Fruit fly (Drosophila melanogaster): ENCODE measurements around the gene CG12170.

CG12170 gene

dm6 chr3R:5624115-5624878 lies 12.7 kb upstream of the CG12170 start, which contains the start of the genes Dph4, Spec2 and RpL13A (continued):
- TF ChIP-seq schlank (tag; optimal IDR thresholded peaks at IDR 0.05) (peak; percentile 95), pan (optimal IDR thresholded peaks at IDR 0.05) (no peak), pan (GFP tag; optimal IDR thresholded peaks at IDR 0.05 in 1 of 2, IDR thresholded peaks at IDR 0.05 in 1 of 2) (no peak), mld (GFP tag; IDR thresholded peaks at IDR 0.05; ENCODE audit: partially characterized antibody) (no peak), Sry-β (GFP tag; optimal IDR thresholded peaks at IDR 0.05) (peak; percentile 70), Deaf1 (tag; optimal IDR thresholded peaks at IDR 0.05) (peak; percentile 69), CG8765 (GFP tag; IDR thresholded peaks at IDR 0.05) (no peak), usp (GFP tag; optimal IDR thresholded peaks at IDR 0.05) (no peak), CG11085 (GFP tag; IDR thresholded peaks at IDR 0.05) (no peak), CG10147 (GFP tag; optimal IDR thresholded peaks at IDR 0.05) (peak; percentile 87), Camta (GFP tag; optimal IDR thresholded peaks at IDR 0.05) (peak; percentile 94), Myb (GFP tag; optimal IDR thresholded peaks at IDR 0.05) (peak; percentile 86), seq (GFP tag; IDR thresholded peaks at IDR 0.05) (no peak), da (GFP tag; optimal IDR thresholded peaks at IDR 0.05) (peak; percentile 82), slbo (GFP tag; IDR thresholded peaks at IDR 0.05) (no peak), CG10565 (GFP tag; optimal IDR thresholded peaks at IDR 0.05) (peak; percentile 68), CG13424 (tag; optimal IDR thresholded peaks at IDR 0.05) (peak; percentile 72), CG17829 (tag; optimal IDR thresholded peaks at IDR 0.05) (peak; percentile 91), ERR (GFP tag; optimal IDR thresholded peaks at IDR 0.05) (peak; percentile 81), crp (GFP tag; optimal IDR thresholded peaks at IDR 0.05) (peak in 1 of 2 experiments; percentile 67), Hsf (GFP tag; optimal IDR thresholded peaks at IDR 0.05) (peak; percentile 87), pita (GFP tag; optimal IDR thresholded peaks at IDR 0.05) (peak; percentile 87), amos (GFP tag; IDR thresholded peaks at IDR 0.05; ENCODE audit: partially characterized antibody) (no peak), CoRest (tag; optimal IDR thresholded peaks at IDR 0.05) (peak; percentile 82), CG6689 (GFP tag; IDR thresholded peaks at IDR 0.05) (no peak), Hr78 (GFP tag; optimal IDR thresholded peaks at IDR 0.05) (peak in 1 of 2 experiments; percentile 52), sr (GFP tag; IDR thresholded peaks at IDR 0.05) (no peak), fd64A (GFP tag; optimal IDR thresholded peaks at IDR 0.05) (peak; percentile 95), Hr39 (optimal IDR thresholded peaks at IDR 0.05) (no peak), CG33213 (GFP tag; optimal IDR thresholded peaks at IDR 0.05) (peak; percentile 98), cato (GFP tag; optimal IDR thresholded peaks at IDR 0.05; ENCODE audit: borderline replicate concordance) (peak; percentile 76), Sox100B (GFP tag; optimal IDR thresholded peaks at IDR 0.05) (peak; percentile 90), CG1233 (GFP tag; optimal IDR thresholded peaks at IDR 0.05) (peak; percentile 96), Tbp (GFP tag; optimal IDR thresholded peaks at IDR 0.05) (peak; percentile 52), CG11504 (tag; optimal IDR thresholded peaks at IDR 0.05) (no peak), ase (GFP tag; IDR thresholded peaks at IDR 0.05) (no peak), Spps (tag; optimal IDR thresholded peaks at IDR 0.05) (peak; percentile 62), wek (GFP tag; optimal IDR thresholded peaks at IDR 0.05) (peak; percentile 95), stwl (tag; optimal IDR thresholded peaks at IDR 0.05) (peak; percentile 75), dan (GFP tag; IDR thresholded peaks at IDR 0.05) (no peak), CG8388 (GFP tag; optimal IDR thresholded peaks at IDR 0.05) (peak; percentile 85), CG15269 (tag; optimal IDR thresholded peaks at IDR 0.05) (peak; percentile 82), vvl (GFP tag; IDR thresholded peaks at IDR 0.05) (no peak), esg (GFP tag; conservative IDR thresholded peaks at IDR 0.05) (no peak), Lim3 (GFP tag; IDR thresholded peaks at IDR 0.05) (no peak), CG10366 (GFP tag; IDR thresholded peaks at IDR 0.05) (no peak), gem (tag; optimal IDR thresholded peaks at IDR 0.05) (peak; percentile 72), CG34422 (GFP tag; IDR thresholded peaks at IDR 0.05) (no peak), CG16815 (GFP tag; optimal IDR thresholded peaks at IDR 0.05) (peak; percentile 71), Xrp1 (GFP tag; IDR thresholded peaks at IDR 0.05) (no peak)
